Worm (Caenorhabditis elegans): ENCODE results near the gene unc-70.

unc-70 gene

ce11 chrV:6888828-6889227 is 7.7 kb downstream of the unc-70 start (continued):
- TF ChIP-seq nhr-28 (tag; optimal IDR thresholded peaks at IDR 0.05) (no peak), xbp-1 (tag; optimal IDR thresholded peaks at IDR 0.05) (peak; percentile 24), nhr-71 (tag; optimal IDR thresholded peaks at IDR 0.05) (peak; percentile 61), tlp-1 (tag; optimal IDR thresholded peaks at IDR 0.05) (no peak), sup-37 (GFP tag; optimal IDR thresholded peaks at IDR 0.05) (no peak), lsy-2 (tag; optimal IDR thresholded peaks at IDR 0.05) (peak in 1 of 2 experiments; percentile 44), efl-1 (optimal IDR thresholded peaks at IDR 0.05) (peak; percentile 37 to 38), efl-1 (GFP tag; optimal IDR thresholded peaks at IDR 0.05 in 1 of 2) (peak in 1 of 2 experiments; percentile 95), jun-1 (tag; optimal IDR thresholded peaks at IDR 0.05) (peak; percentile 6), ets-5 (GFP tag; IDR thresholded peaks at IDR 0.05) (no peak), nhr-19 (GFP tag; conservative IDR thresholded peaks at IDR 0.05) (peak; percentile 56), blmp-1 (tag; optimal IDR thresholded peaks at IDR 0.05) (no peak), ztf-4 (tag; optimal IDR thresholded peaks at IDR 0.05) (no peak), lin-39 (tag; optimal IDR thresholded peaks at IDR 0.05) (no peak), tbx-2 (tag; optimal IDR thresholded peaks at IDR 0.05) (peak; percentile 39), vab-15 (tag; optimal IDR thresholded peaks at IDR 0.05) (no peak), elt-2 (tag; optimal IDR thresholded peaks at IDR 0.05) (peak; percentile 9), mep-1 (tag; optimal IDR thresholded peaks at IDR 0.05) (no peak), pqm-1 (tag; optimal IDR thresholded peaks at IDR 0.05) (no peak), ztf-11 (tag; optimal IDR thresholded peaks at IDR 0.05) (peak in 1 of 2 experiments; percentile 6), snpc-4 (tag; optimal IDR thresholded peaks at IDR 0.05) (no peak), unc-98 (GFP tag; IDR thresholded peaks at IDR 0.05) (no peak), ces-1 (GFP tag; optimal IDR thresholded peaks at IDR 0.05) (no peak), nhr-77 (tag; optimal IDR thresholded peaks at IDR 0.05) (no peak), nhr-12 (tag; optimal IDR thresholded peaks at IDR 0.05) (no peak), fkh-8 (tag; optimal IDR thresholded peaks at IDR 0.05) (no peak), irx-1 (tag; optimal IDR thresholded peaks at IDR 0.05) (peak; percentile 19), unc-130 (tag; optimal IDR thresholded peaks at IDR 0.05) (no peak), zag-1 (tag; optimal IDR thresholded peaks at IDR 0.05) (no peak), ceh-88 (GFP tag; IDR thresholded peaks at IDR 0.05) (no peak), C34B4.2 (tag; optimal IDR thresholded peaks at IDR 0.05) (no peak), unc-62 (GFP tag; optimal IDR thresholded peaks at IDR 0.05) (no peak), lin-13 (GFP tag; optimal IDR thresholded peaks at IDR 0.05) (no peak), mab-9 (GFP tag; IDR thresholded peaks at IDR 0.05) (0 out of 2 replicates have a peak, but pooled peaks have one; percentile 14), pag-3 (tag; optimal IDR thresholded peaks at IDR 0.05; ENCODE audit: borderline replicate concordance, insufficient read depth) (no peak), nhr-84 (tag; optimal IDR thresholded peaks at IDR 0.05) (no peak), C04F5.9 (tag; optimal IDR thresholded peaks at IDR 0.05) (no peak), fos-1 (tag; optimal IDR thresholded peaks at IDR 0.05) (peak; percentile 50), lir-3 (tag; optimal IDR thresholded peaks at IDR 0.05; ENCODE audit: poor library complexity) (no peak), nhr-90 (tag; optimal IDR thresholded peaks at IDR 0.05; ENCODE audit: poor library complexity) (peak; percentile 63), snu-23 (GFP tag; optimal IDR thresholded peaks at IDR 0.05) (peak; percentile 63), rnt-1 (tag; optimal IDR thresholded peaks at IDR 0.05) (peak; percentile 54), nhr-85 (tag) (peak; percentile 20), hpl-2 (GFP tag; optimal IDR thresholded peaks at IDR 0.05) (no peak), elt-3 (tag; optimal IDR thresholded peaks at IDR 0.05) (peak in 1 of 6 experiments; percentile 44), unc-86 (tag; optimal IDR thresholded peaks at IDR 0.05) (no peak), aly-2 (tag; optimal IDR thresholded peaks at IDR 0.05) (peak; percentile 71), ceh-63 (GFP tag; optimal IDR thresholded peaks at IDR 0.05) (no peak), grh-1 (GFP tag; IDR thresholded peaks at IDR 0.05) (no peak), mdl-1 (tag; optimal IDR thresholded peaks at IDR 0.05) (peak in 1 of 2 experiments; percentile 42), efl-3 (GFP tag; optimal IDR thresholded peaks at IDR 0.05) (no peak), nhr-11 (tag; optimal IDR thresholded peaks at IDR 0.05) (no peak), F16B12.6 (tag; optimal IDR thresholded peaks at IDR 0.05) (no peak), lin-35 (GFP tag; optimal IDR thresholded peaks at IDR 0.05) (peak; percentile 37 to 62)

All from whole organism, L1 larva.